Fruit fly (Drosophila melanogaster) whole organism, wandering third instar larva: ENCODE measurements around the gene dikar.

ENCODE experiments used
- CG32264 ChIP-seq: fragments of 200-800 bp; sonication (Bioruptor generic); optimal IDR thresholded peaks from 2 replicates; lab custom pipeline; 2016; ENCODE audit warnings: missing biosample characterization, missing genetic modification characterization
- CG9705 ChIP-seq: fragments of 200-800 bp; sonication (Bioruptor generic); optimal IDR thresholded peaks from 2 replicates; lab custom pipeline; 2018; ENCODE audit warnings: missing biosample characterization, mild to moderate bottlenecking, missing genetic modification characterization
- CrebA ChIP-seq: fragments of 200-800 bp; sonication (Bioruptor generic); optimal IDR thresholded peaks from 2 replicates; lab custom pipeline; 2016; ENCODE audit warnings: missing biosample characterization, mild to moderate bottlenecking, missing genetic modification characterization, borderline replicate concordance
- Dfd ChIP-seq: fragments of >200 bp; optimal IDR thresholded peaks from 2 replicates; lab custom pipeline; 2017; ENCODE audit warnings: missing biosample characterization, missing genetic modification characterization
- Dif ChIP-seq: fragments of 200-275, 200-300 bp; sonication (Bioruptor generic); optimal IDR thresholded peaks from 2 replicates; lab custom pipeline; 2018; ENCODE audit warnings: missing biosample characterization, missing genetic modification characterization; ENCODE audit not compliant: partially characterized antibody
- GATAd ChIP-seq: sonication (Bioruptor generic); optimal IDR thresholded peaks from 2 replicates; lab custom pipeline; 2016; ENCODE audit warnings: missing biosample characterization, missing genetic modification characterization
- HLH106 ChIP-seq: fragments of 200-800 bp; optimal IDR thresholded peaks from 3 replicates; lab custom pipeline; 2019; ENCODE audit warnings: missing biosample characterization, mild to moderate bottlenecking, missing genetic modification characterization, moderate library complexity
- Hnf4 ChIP-seq: fragments of 200-800 bp; sonication (Bioruptor generic); optimal IDR thresholded peaks from 2 replicates; lab custom pipeline; 2016; ENCODE audit warnings: missing biosample characterization, mild to moderate bottlenecking, missing genetic modification characterization
- Hr78 ChIP-seq: fragments of >200 bp; optimal IDR thresholded peaks from 2 replicates; lab custom pipeline; 2017; ENCODE audit warnings: missing biosample characterization, missing genetic modification characterization
- Hr83 ChIP-seq: fragments of 200-300 bp; sonication (Bioruptor generic); optimal IDR thresholded peaks from 2 replicates; lab custom pipeline; 2016; ENCODE audit warnings: missing biosample characterization, mild to moderate bottlenecking, missing genetic modification characterization, moderate library complexity; ENCODE audit not compliant: poor library complexity, severe bottlenecking
- Jra ChIP-seq: sonication (Bioruptor generic); optimal IDR thresholded peaks from 2 replicates; lab custom pipeline; 2016; ENCODE audit warnings: missing biosample characterization, missing genetic modification characterization
- Mio ChIP-seq: sonication (Bioruptor generic); optimal IDR thresholded peaks from 2 replicates; lab custom pipeline; 2016; ENCODE audit warnings: missing biosample characterization, missing genetic modification characterization
- Myc ChIP-seq: fragments of >200 bp; optimal IDR thresholded peaks from 2 replicates; lab custom pipeline; 2017
- N ChIP-seq: fragments of >200 bp; optimal IDR thresholded peaks from 2 replicates; lab custom pipeline; 2018; ENCODE audit warnings: missing biosample characterization, missing external identifiers, missing genetic modification characterization
- OdsH ChIP-seq: fragments of 200-800 bp; sonication (Bioruptor generic); optimal IDR thresholded peaks from 2 replicates; lab custom pipeline; 2016; ENCODE audit warnings: missing biosample characterization, mild to moderate bottlenecking, missing genetic modification characterization
- Rel ChIP-seq, 2 experiments: fragments of 200-800 bp; sonication (Bioruptor generic) in 1 of 2; optimal IDR thresholded peaks; 2 replicates in 1 of 2; 3 replicates in 1 of 2; lab custom pipeline; 2016 to 2019; ENCODE audit warnings: mild to moderate bottlenecking in 2 of 2, missing biosample characterization in 2 of 2, missing genetic modification characterization in 2 of 2, moderate library complexity in 1 of 2
- Sp1 ChIP-seq: fragments of 200-800 bp; sonication (Bioruptor generic); optimal IDR thresholded peaks from 3 replicates; lab custom pipeline; 2019; ENCODE audit warnings: missing biosample characterization, mild to moderate bottlenecking, missing genetic modification characterization, moderate library complexity
- Vsx2 ChIP-seq: fragments of 200-300, 225-300 bp; sonication (Bioruptor generic); optimal IDR thresholded peaks from 2 replicates; lab custom pipeline; 2018; ENCODE audit warnings: missing biosample characterization, missing genetic modification characterization; ENCODE audit not compliant: partially characterized antibody
- br ChIP-seq: fragments of 200-800 bp; sonication (Bioruptor generic); optimal IDR thresholded peaks from 2 replicates; lab custom pipeline; 2016; ENCODE audit warnings: missing biosample characterization, missing genetic modification characterization
- brk ChIP-seq: fragments of 200-800 bp; sonication (Bioruptor generic); optimal IDR thresholded peaks from 2 replicates; lab custom pipeline; 2016; ENCODE audit warnings: missing biosample characterization, mild to moderate bottlenecking, missing genetic modification characterization
- dl ChIP-seq, 2 experiments: fragments of 175-275, 200-275 bp in 1 of 2; fragments of 200-275 bp in 1 of 2; sonication (Bioruptor generic); optimal IDR thresholded peaks; lab custom pipeline; 2018; ENCODE audit warnings: mild to moderate bottlenecking in 2 of 2, missing biosample characterization in 2 of 2, missing genetic modification characterization in 2 of 2, moderate library complexity in 2 of 2; ENCODE audit not compliant: partially characterized antibody in 2 of 2, insufficient read depth in 1 of 2
- dmrt93B ChIP-seq: fragments of 200-800 bp; sonication (Bioruptor generic); optimal IDR thresholded peaks from 2 replicates; lab custom pipeline; 2018; ENCODE audit warnings: missing biosample characterization, mild to moderate bottlenecking, missing genetic modification characterization
- dsf ChIP-seq: sonication (Bioruptor generic); optimal IDR thresholded peaks from 2 replicates; lab custom pipeline; 2016; ENCODE audit warnings: missing biosample characterization, missing genetic modification characterization, borderline replicate concordance
- ey ChIP-seq: fragments of 200-800 bp; sonication (Bioruptor generic); optimal IDR thresholded peaks from 2 replicates; lab custom pipeline; 2016; ENCODE audit warnings: missing biosample characterization, missing genetic modification characterization
- foxo ChIP-seq, 2 experiments: fragments of 200-800 bp; sonication (Bioruptor generic); optimal IDR thresholded peaks; 2 replicates in 1 of 2; 3 replicates in 1 of 2; lab custom pipeline; 2016 to 2017; ENCODE audit warnings: missing biosample characterization in 2 of 2, missing genetic modification characterization in 2 of 2
- fru ChIP-seq: fragments of 200-800 bp; sonication (Bioruptor generic); optimal IDR thresholded peaks from 3 replicates; lab custom pipeline; 2016; ENCODE audit warnings: missing biosample characterization, mild to moderate bottlenecking, missing genetic modification characterization
- h ChIP-seq: fragments of 200-800 bp; sonication (Bioruptor generic); optimal IDR thresholded peaks from 3 replicates; lab custom pipeline; 2016; ENCODE audit warnings: missing biosample characterization, mild to moderate bottlenecking, missing genetic modification characterization
- jim ChIP-seq: fragments of 175-275, 200-325 bp; sonication (Bioruptor generic); optimal IDR thresholded peaks from 2 replicates; lab custom pipeline; 2016; ENCODE audit warnings: missing biosample characterization, mild to moderate bottlenecking, missing genetic modification characterization
- lola ChIP-seq: fragments of >200 bp; optimal IDR thresholded peaks from 2 replicates; lab custom pipeline; 2017; ENCODE audit warnings: missing biosample characterization, missing genetic modification characterization
- pan ChIP-seq: fragments of >200 bp; optimal IDR thresholded peaks from 2 replicates; lab custom pipeline; 2017
- psq ChIP-seq: fragments of 200-800 bp; sonication (Bioruptor generic); optimal IDR thresholded peaks from 3 replicates; lab custom pipeline; 2017; ENCODE audit warnings: missing biosample characterization, mild to moderate bottlenecking, missing genetic modification characterization, moderate library complexity
- rgr ChIP-seq: fragments of 200-800 bp; sonication (Bioruptor generic); optimal IDR thresholded peaks from 3 replicates; lab custom pipeline; 2016; ENCODE audit warnings: missing biosample characterization, mild to moderate bottlenecking, missing genetic modification characterization
- sv ChIP-seq: fragments of 200-800 bp; sonication (Bioruptor generic); optimal IDR thresholded peaks from 3 replicates; lab custom pipeline; 2016; ENCODE audit warnings: missing biosample characterization, missing genetic modification characterization
- tai ChIP-seq: sonication (Bioruptor generic); optimal IDR thresholded peaks from 2 replicates; lab custom pipeline; 2016; ENCODE audit warnings: missing biosample characterization, missing genetic modification characterization

The dikar gene

DNA sequence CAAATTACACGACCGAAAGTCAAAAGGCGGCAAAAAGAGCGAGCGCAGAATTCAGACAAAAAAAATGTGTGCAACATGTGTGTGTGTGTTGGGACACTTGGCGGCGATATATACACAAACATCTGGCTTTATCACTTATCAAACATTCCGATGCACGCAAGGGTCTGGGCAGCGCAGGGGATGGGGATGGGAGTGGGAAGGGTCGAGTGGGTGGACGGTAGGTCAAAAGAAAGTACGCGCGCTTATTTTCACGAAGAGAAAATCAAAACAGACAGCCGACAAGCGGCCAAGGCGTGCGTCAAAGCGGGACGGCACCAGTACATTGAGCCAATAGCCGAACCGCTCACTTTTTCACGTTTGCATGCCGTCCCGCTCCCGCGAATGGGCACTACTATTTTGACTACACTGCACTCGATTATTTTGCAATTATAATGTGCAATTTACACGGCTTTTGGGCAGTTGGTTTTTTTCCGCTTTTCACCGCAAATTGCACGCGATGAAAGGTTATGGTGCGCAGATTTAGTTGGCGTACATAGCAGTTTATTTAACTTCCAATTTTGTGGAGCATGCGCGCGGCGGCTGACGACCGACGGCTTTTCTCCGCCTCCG lies 750 bp downstream of the dikar start:
- TF ChIP-seq CrebA (no peak), psq (GFP tag; lab: Kevin White, UChicago) (peak; percentile 100), Hr78 (GFP tag; lab: Kevin White, UChicago) (peak; percentile 12), Dif (GFP tag; lab: Kevin White, UChicago) (peak; percentile 32), Jra (GFP tag; lab: Kevin White, UChicago) (no peak), Hnf4 (no peak), Rel (GFP tag; optimal IDR thresholded peaks at IDR 0.05; lab: Kevin White, UChicago) (no peak), Rel (tag; optimal IDR thresholded peaks at IDR 0.05; lab: Kevin White, UChicago) (peak; percentile 37), h (GFP tag; lab: Kevin White, UChicago) (peak; percentile 90)

DNA sequence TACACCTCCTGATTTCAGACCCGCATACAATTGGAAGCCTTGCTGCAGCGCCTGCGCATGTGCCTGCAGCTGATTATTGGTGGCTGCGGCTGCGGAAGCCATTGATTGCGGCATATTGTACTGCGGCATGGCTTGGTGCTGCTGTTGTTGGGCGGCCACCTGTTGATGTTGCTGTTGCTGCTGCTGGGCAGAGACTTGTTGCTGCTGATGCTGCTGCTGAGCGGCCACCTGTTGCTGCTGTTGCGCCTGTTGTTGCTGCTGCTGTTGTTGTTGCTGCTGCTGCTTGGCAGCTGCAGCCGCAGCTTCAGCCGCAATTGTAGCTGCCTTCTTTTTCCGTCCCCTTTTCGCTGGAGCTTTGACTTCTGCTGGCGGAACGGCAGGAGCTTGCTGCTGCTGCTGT lies 11.9 kb downstream of the dikar start:
- peak; percentile 95 for TF ChIP-seq Dfd
- no peak for TF ChIP-seq N (GFP tag; lab: Kevin White, UChicago)

dm6 chr3L:6724511-6724910 lies 18.5 kb downstream of the dikar start:
- no peak for TF ChIP-seq lola
- TF ChIP-seq Rel (GFP tag; optimal IDR thresholded peaks at IDR 0.05; lab: Kevin White, UChicago) = no peak
- TF ChIP-seq Rel (tag; optimal IDR thresholded peaks at IDR 0.05; lab: Kevin White, UChicago) = peak; percentile 79
- TF ChIP-seq, all 38 proteins: peak for 1

dm6 chr3L:6723338-6723737 lies 19.6 kb downstream of the dikar start:
- TF ChIP-seq Rel (GFP tag; optimal IDR thresholded peaks at IDR 0.05; lab: Kevin White, UChicago) (no peak), Rel (tag; optimal IDR thresholded peaks at IDR 0.05; lab: Kevin White, UChicago) (peak; percentile 55), GATAd (GFP tag; lab: Kevin White, UChicago) (no peak), CG9705 (GFP tag; lab: Kevin White, UChicago) (no peak), HLH106 (no peak)
- TF ChIP-seq, all 38 proteins: peak for 1

DNA sequence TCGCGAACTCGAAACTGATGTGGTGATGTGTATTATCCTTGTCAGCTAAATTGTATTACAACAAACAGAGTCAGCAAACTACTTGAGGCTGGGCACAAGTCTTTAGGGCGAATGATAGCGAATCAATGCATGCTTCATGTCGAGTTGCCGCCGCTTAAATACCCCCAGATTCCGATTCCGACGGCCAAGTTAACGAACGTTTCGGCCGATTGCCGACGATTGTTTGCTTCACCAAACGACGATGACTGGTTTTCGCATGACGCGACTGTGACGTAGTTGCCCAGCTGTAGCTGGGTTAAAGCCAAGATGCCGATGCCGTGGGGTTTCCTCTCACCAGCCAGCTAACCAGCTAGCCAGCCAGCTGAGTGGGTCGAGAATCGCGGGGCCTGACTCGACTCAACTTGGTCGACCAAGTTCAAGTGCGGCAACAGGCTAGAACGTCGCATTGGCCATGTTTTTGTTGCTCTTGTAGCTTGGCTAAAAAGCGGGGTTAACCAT lies 23.5 kb downstream of the dikar start, which contains the start of gene ple:
Gene ple (minus strand): TSS at position 134 of the 498 bp plus-strand sequence.
- no peak for TF ChIP-seq rgr (GFP tag; lab: Kevin White, UChicago)
- no peak for TF ChIP-seq Rel (GFP tag; optimal IDR thresholded peaks at IDR 0.05; lab: Kevin White, UChicago)
- peak; percentile 87 for TF ChIP-seq Rel (tag; optimal IDR thresholded peaks at IDR 0.05; lab: Kevin White, UChicago)
- TF ChIP-seq, all 38 proteins: peak for 1

dm6 chr3L:6708995-6709606 lies 33.9 kb downstream of the dikar start:
- TF ChIP-seq pan (lab: Kevin White, UChicago) (no peak), lola (no peak), Hnf4 (peak; percentile 46), OdsH (GFP tag; lab: Kevin White, UChicago) (peak; percentile 46), foxo (GFP tag; optimal IDR thresholded peaks at IDR 0.05; lab: Kevin White, UChicago) (peak in 1 of 2 experiments; percentile 84), HLH106 (peak; percentile 58), ey (GFP tag; lab: Kevin White, UChicago) (peak; percentile 3), fru (GFP tag; lab: Kevin White, UChicago) (peak; percentile 72), h (GFP tag; lab: Kevin White, UChicago) (peak; percentile 62), rgr (GFP tag; lab: Kevin White, UChicago) (peak; percentile 87), sv (GFP tag; lab: Kevin White, UChicago) (peak; percentile 29), Sp1 (peak; percentile 77), brk (GFP tag; lab: Kevin White, UChicago) (peak; percentile 34), Rel (GFP tag; optimal IDR thresholded peaks at IDR 0.05; lab: Kevin White, UChicago) (no peak), Rel (tag; optimal IDR thresholded peaks at IDR 0.05; lab: Kevin White, UChicago) (no peak), dl (GFP tag; optimal IDR thresholded peaks at IDR 0.05; lab: Kevin White, UChicago; ENCODE audit: insufficient read depth in 1 of 2, partially characterized antibody in 2 of 2) (no peak), CG9705 (GFP tag; lab: Kevin White, UChicago) (peak; percentile 75), jim (GFP tag; lab: Kevin White, UChicago) (no peak), Mio (no peak), GATAd (GFP tag; lab: Kevin White, UChicago) (no peak), dsf (GFP tag; lab: Kevin White, UChicago) (peak; percentile 17), N (GFP tag; lab: Kevin White, UChicago) (no peak), Myc (lab: Kevin White, UChicago) (no peak), dmrt93B (peak; percentile 77), Dfd (no peak), CG32264 (no peak), Hr83 (peak; percentile 90), br (GFP tag; lab: Kevin White, UChicago) (peak; percentile 73), Hr78 (GFP tag; lab: Kevin White, UChicago) (no peak), Vsx2 (no peak), tai (GFP tag; lab: Kevin White, UChicago) (peak; percentile 36), Jra (GFP tag; lab: Kevin White, UChicago) (no peak), psq (GFP tag; lab: Kevin White, UChicago) (peak; percentile 22), CrebA (no peak)
